Fruit fly (Drosophila melanogaster) whole organism, embryonic: ENCODE data around the gene und.
A peak's percentile ranks its signal among the peaks of the same experiment; 100 is the strongest.

Source experiments
- CG14014 ChIP-seq: fragments of 200-800 bp; sonication (Bioruptor generic); IDR thresholded peaks from 2 replicates; pipeline ENCODE4 v1.3.6; 2022; ENCODE audit warnings: missing biosample characterization, missing genetic modification characterization
- CG7271 ChIP-seq: fragments of 200-800 bp; sonication (Bioruptor generic); optimal IDR thresholded peaks from 2 replicates; lab custom pipeline; 2018; ENCODE audit warnings: missing biosample characterization, mild to moderate bottlenecking, missing genetic modification characterization, moderate library complexity
- Doc2 ChIP-seq: fragments of 200-800 bp; sonication (Bioruptor generic); IDR thresholded peaks from 2 replicates; pipeline ENCODE4 v1.3.6; 2022; ENCODE audit warnings: missing biosample characterization, missing genetic modification characterization
- ERR ChIP-seq: fragments of 200-800 bp; sonication (Bioruptor generic); optimal IDR thresholded peaks from 2 replicates; lab custom pipeline; 2016; ENCODE audit warnings: missing biosample characterization, missing genetic modification characterization
- HHEX ChIP-seq: fragments of 200-800 bp; sonication (Bioruptor generic); optimal IDR thresholded peaks from 3 replicates; lab custom pipeline; 2017; ENCODE audit warnings: missing biosample characterization, mild to moderate bottlenecking, missing genetic modification characterization, missing genetic modification reagents
- kay ChIP-seq: fragments of 200-800 bp; sonication (Bioruptor generic); optimal IDR thresholded peaks from 2 replicates; lab custom pipeline; 2016; ENCODE audit warnings: missing biosample characterization, missing genetic modification characterization
- nerfin-1 ChIP-seq: fragments of 200-800 bp; sonication (Bioruptor generic); optimal IDR thresholded peaks from 3 replicates; lab custom pipeline; 2019; ENCODE audit warnings: missing biosample characterization, mild to moderate bottlenecking, missing genetic modification characterization, moderate library complexity
- nom ChIP-seq: fragments of 200-800 bp; sonication (Bioruptor generic); optimal IDR thresholded peaks from 2 replicates; lab custom pipeline; 2017; ENCODE audit warnings: missing biosample characterization, missing genetic modification characterization, mild to moderate bottlenecking, moderate library complexity, missing genetic modification reagents
- sob ChIP-seq: fragments of 200-800 bp; sonication (Bioruptor generic); IDR thresholded peaks from 2 replicates; pipeline ENCODE4 v1.3.6; 2022; ENCODE audit warnings: missing biosample characterization, missing genetic modification characterization
- vfl ChIP-seq: fragments of 200-800 bp; sonication (Bioruptor generic); optimal IDR thresholded peaks from 2 replicates; lab custom pipeline; 2016; ENCODE audit warnings: missing biosample characterization, missing genetic modification characterization

DNA sequence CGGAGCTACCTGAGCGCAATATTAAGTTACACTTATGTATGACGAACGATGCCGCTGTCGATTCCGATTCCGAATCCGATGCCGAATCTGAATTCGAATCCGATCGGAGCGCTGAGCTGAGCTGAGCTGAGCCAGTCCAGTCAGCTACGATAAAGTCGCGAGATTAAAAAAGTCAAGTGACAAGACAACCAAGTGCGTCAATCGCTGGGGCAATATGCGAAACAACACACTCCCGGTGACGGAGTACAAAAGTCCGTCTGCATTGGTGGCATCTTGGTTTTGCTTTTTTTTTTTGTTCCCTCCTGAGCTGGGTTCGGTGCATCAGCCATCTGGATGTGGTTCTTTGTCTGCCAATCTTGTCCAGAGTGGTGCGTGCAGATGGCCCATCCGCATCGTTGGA is 16.6 kb downstream of the und start:
- TF ChIP-seq sob (GFP tag; lab: Robert Waterston, UW) (no peak), nerfin-1 (tag; lab: Kevin White, UChicago) (no peak), CG14014 (GFP tag; lab: Robert Waterston, UW) (no peak), ERR (GFP tag; lab: Kevin White, UChicago) (no peak), HHEX (no peak), nom (GFP tag; lab: Kevin White, UChicago) (peak; percentile 33), Doc2 (GFP tag; lab: Robert Waterston, UW) (no peak), vfl (GFP tag; lab: Kevin White, UChicago) (no peak), CG7271 (tag; lab: Kevin White, UChicago) (no peak), kay (GFP tag; lab: Kevin White, UChicago) (no peak)
